Fruit fly (Drosophila melanogaster) whole organism, embryonic: ENCODE measurements around the gene gammaCOP.

Experiments
- B-H2 ChIP-seq: fragments of 200-800 bp; sonication (Bioruptor generic); optimal IDR thresholded peaks from 2 replicates; lab custom pipeline; 2018; ENCODE audit warnings: missing biosample characterization, mild to moderate bottlenecking, missing genetic modification characterization
- Blimp-1 ChIP-seq: fragments of 200-800 bp; sonication (Bioruptor generic); optimal IDR thresholded peaks from 3 replicates; lab custom pipeline; 2018; ENCODE audit warnings: missing biosample characterization, missing genetic modification characterization, mild to moderate bottlenecking, moderate library complexity, missing genetic modification reagents
- CG1024 ChIP-seq: fragments of 200-800 bp; sonication (Bioruptor generic); IDR thresholded peaks from 2 replicates; pipeline ENCODE4 v1.3.6; 2022; ENCODE audit warnings: missing biosample characterization, missing genetic modification characterization
- CG10462 ChIP-seq: fragments of 200-800 bp; sonication (Bioruptor generic); optimal IDR thresholded peaks from 2 replicates; lab custom pipeline; 2016; ENCODE audit warnings: missing biosample characterization, missing genetic modification characterization
- CG11398 ChIP-seq: fragments of 200-800 bp; sonication (Bioruptor generic); optimal IDR thresholded peaks from 2 replicates; lab custom pipeline; 2016; ENCODE audit warnings: missing biosample characterization, missing genetic modification characterization
- CG11456 ChIP-seq: fragments of 200-800 bp; sonication (Bioruptor generic); IDR thresholded peaks from 3 replicates; pipeline ENCODE4 v1.3.6; 2022; ENCODE audit warnings: missing biosample characterization, missing genetic modification characterization
- CG12071 ChIP-seq: fragments of 200-800 bp; sonication (Bioruptor generic); optimal IDR thresholded peaks from 3 replicates; lab custom pipeline; 2018; ENCODE audit warnings: missing biosample characterization, mild to moderate bottlenecking, missing genetic modification characterization
- CG12659 ChIP-seq: fragments of 200-800 bp; sonication (Bioruptor generic); optimal IDR thresholded peaks from 3 replicates; lab custom pipeline; 2017; ENCODE audit warnings: mild to moderate bottlenecking, missing biosample characterization, missing genetic modification reagents, missing genetic modification characterization
- CG13296 ChIP-seq: fragments of 200-800 bp; sonication (Bioruptor generic); optimal IDR thresholded peaks from 3 replicates; lab custom pipeline; 2018; ENCODE audit warnings: missing biosample characterization, mild to moderate bottlenecking, missing genetic modification characterization
- CG14441 ChIP-seq: fragments of 200-800 bp; sonication (Bioruptor generic); IDR thresholded peaks from 2 replicates; pipeline ENCODE4 v1.3.6; 2022; ENCODE audit warnings: missing biosample characterization, missing genetic modification characterization
- CG15011 ChIP-seq: fragments of 200-800 bp; sonication (Bioruptor generic); optimal IDR thresholded peaks from 3 replicates; lab custom pipeline; 2018; ENCODE audit warnings: missing biosample characterization, mild to moderate bottlenecking, missing genetic modification characterization
- CG15479 ChIP-seq: fragments of 200-800 bp; sonication (Bioruptor generic); optimal IDR thresholded peaks from 3 replicates; lab custom pipeline; 2019; ENCODE audit warnings: missing biosample characterization, mild to moderate bottlenecking, missing genetic modification characterization, moderate library complexity
- CG1603 ChIP-seq: fragments of 200-800 bp; sonication (Bioruptor generic); optimal IDR thresholded peaks from 2 replicates; lab custom pipeline; 2019; ENCODE audit warnings: missing biosample characterization, mild to moderate bottlenecking, missing genetic modification characterization, moderate library complexity
- CG17359 ChIP-seq: fragments of 200-800 bp; sonication (Bioruptor generic); optimal IDR thresholded peaks from 3 replicates; lab custom pipeline; 2018; ENCODE audit warnings: missing biosample characterization, mild to moderate bottlenecking, missing genetic modification characterization, moderate library complexity
- CG1792 ChIP-seq: fragments of 200-800 bp; sonication (Bioruptor generic); optimal IDR thresholded peaks from 2 replicates; lab custom pipeline; 2016; ENCODE audit warnings: missing biosample characterization, missing genetic modification characterization
- CG2202 ChIP-seq: fragments of 200-800 bp; sonication (Bioruptor generic); optimal IDR thresholded peaks from 2 replicates; lab custom pipeline; 2018; ENCODE audit warnings: missing biosample characterization, mild to moderate bottlenecking, missing genetic modification characterization
- CG2889 ChIP-seq: fragments of 200-800 bp; sonication (Bioruptor generic); IDR thresholded peaks from 3 replicates; pipeline ENCODE4 v1.3.6; 2022; ENCODE audit warnings: missing biosample characterization, missing genetic modification characterization
- CG30020 ChIP-seq: fragments of 200-800 bp; optimal IDR thresholded peaks from 2 replicates; lab custom pipeline; 2019; ENCODE audit warnings: missing biosample characterization, mild to moderate bottlenecking, missing genetic modification characterization, moderate library complexity
- CG32532 ChIP-seq: fragments of 200-800 bp; sonication (Bioruptor generic); IDR thresholded peaks from 2 replicates; pipeline ENCODE4 v1.3.6; 2022; ENCODE audit warnings: missing biosample characterization, missing genetic modification characterization
- CG33557 ChIP-seq: fragments of 200-800 bp; sonication (Bioruptor generic); optimal IDR thresholded peaks from 2 replicates; lab custom pipeline; 2019; ENCODE audit warnings: missing biosample characterization, mild to moderate bottlenecking, missing genetic modification characterization, moderate library complexity
- CG34376 ChIP-seq: fragments of 200-800 bp; sonication (Bioruptor generic); optimal IDR thresholded peaks from 2 replicates; lab custom pipeline; 2018; ENCODE audit warnings: missing biosample characterization, mild to moderate bottlenecking, missing genetic modification characterization
- CG3847 ChIP-seq: fragments of 200-800 bp; sonication (Bioruptor generic); IDR thresholded peaks from 2 replicates; pipeline ENCODE4 v1.3.6; 2022; ENCODE audit warnings: missing biosample characterization, missing genetic modification characterization
- CG4707 ChIP-seq: fragments of 200-800 bp; sonication (Bioruptor generic); optimal IDR thresholded peaks from 2 replicates; lab custom pipeline; 2018; ENCODE audit warnings: missing biosample characterization, mild to moderate bottlenecking, missing genetic modification characterization, moderate library complexity
- CG6254 ChIP-seq: fragments of 200-800 bp; sonication (Bioruptor generic); optimal IDR thresholded peaks from 3 replicates; lab custom pipeline; 2017; ENCODE audit warnings: mild to moderate bottlenecking, missing biosample characterization, missing genetic modification reagents, missing genetic modification characterization
- CG6689 ChIP-seq: fragments of 200-800 bp; sonication (Bioruptor generic); IDR thresholded peaks from 2 replicates; pipeline ENCODE4 v1.3.6; 2022; ENCODE audit warnings: missing biosample characterization, missing genetic modification characterization
- CG6765 ChIP-seq: fragments of 200-800 bp; sonication (Bioruptor generic); optimal IDR thresholded peaks from 3 replicates; lab custom pipeline; 2017; ENCODE audit warnings: missing biosample characterization, mild to moderate bottlenecking, missing genetic modification characterization
- CG8924 ChIP-seq: fragments of 200-800 bp; optimal IDR thresholded peaks from 3 replicates; lab custom pipeline; 2019; ENCODE audit warnings: missing biosample characterization, mild to moderate bottlenecking, missing genetic modification characterization, moderate library complexity
- CkIIα-i1 ChIP-seq: fragments of 200-800 bp; sonication (Bioruptor generic); IDR thresholded peaks from 2 replicates; pipeline ENCODE4 v1.3.6; 2022; ENCODE audit warnings: missing biosample characterization, missing genetic modification characterization
- Dek ChIP-seq: fragments of 200-800 bp; sonication (Bioruptor generic); optimal IDR thresholded peaks from 3 replicates; lab custom pipeline; 2019; ENCODE audit warnings: missing biosample characterization, mild to moderate bottlenecking, missing genetic modification characterization, moderate library complexity
- Dip3 ChIP-seq: fragments of 200-800 bp; sonication (Bioruptor generic); optimal IDR thresholded peaks from 3 replicates; lab custom pipeline; 2016; ENCODE audit warnings: missing biosample characterization, missing genetic modification characterization
- Drgx ChIP-seq: fragments of 200-800 bp; sonication (Bioruptor generic); IDR thresholded peaks from 2 replicates; pipeline ENCODE4 v1.3.6; 2022; ENCODE audit warnings: missing biosample characterization, missing genetic modification characterization
- Elba2 ChIP-seq: fragments of 200-800 bp; sonication (Bioruptor generic); optimal IDR thresholded peaks from 3 replicates; lab custom pipeline; 2016; ENCODE audit warnings: missing biosample characterization, missing genetic modification characterization
- Fer2 ChIP-seq: fragments of 200-800 bp; sonication (Bioruptor generic); optimal IDR thresholded peaks from 2 replicates; lab custom pipeline; 2018; ENCODE audit warnings: missing biosample characterization, mild to moderate bottlenecking, missing genetic modification characterization, moderate library complexity
- Lpt ChIP-seq: fragments of >200 bp; optimal IDR thresholded peaks from 2 replicates; lab custom pipeline; 2018; ENCODE audit warnings: missing biosample characterization, missing genetic modification characterization
- Max ChIP-seq: fragments of 200-800 bp; sonication (Bioruptor generic); optimal IDR thresholded peaks from 2 replicates; lab custom pipeline; 2016; ENCODE audit warnings: missing biosample characterization, mild to moderate bottlenecking, missing genetic modification characterization
- Myb ChIP-seq: fragments of 200-800 bp; sonication (Bioruptor generic); optimal IDR thresholded peaks from 2 replicates; lab custom pipeline; 2016; ENCODE audit warnings: missing biosample characterization, missing genetic modification characterization
- NC2β ChIP-seq: fragments of 200-800 bp; sonication (Bioruptor generic); optimal IDR thresholded peaks from 2 replicates; lab custom pipeline; 2016; ENCODE audit warnings: missing biosample characterization, missing genetic modification characterization
- Nf-YC ChIP-seq: fragments of 200-800 bp; optimal IDR thresholded peaks from 3 replicates; lab custom pipeline; 2019; ENCODE audit warnings: missing biosample characterization, mild to moderate bottlenecking, missing genetic modification characterization, moderate library complexity
- Trl ChIP-seq, 3 experiments: fragments of >200 bp in 2 of 3; fragments of 200-800 bp in 1 of 3; sonication (Bioruptor generic) in 1 of 3; optimal IDR thresholded peaks; 2 replicates in 1 of 3; 3 replicates in 2 of 3; lab custom pipeline; 2016 to 2017; ENCODE audit warnings: missing biosample characterization in 1 of 3, missing genetic modification characterization in 1 of 3
- bowl ChIP-seq: fragments of 200-800 bp; sonication (Bioruptor generic); IDR thresholded peaks from 2 replicates; pipeline ENCODE4 v1.3.6; 2022; ENCODE audit warnings: missing biosample characterization, missing genetic modification characterization
- chinmo ChIP-seq: fragments of 200-800 bp; sonication (Bioruptor generic); IDR thresholded peaks from 4 replicates; pipeline ENCODE4 v1.3.6; 2022; ENCODE audit warnings: missing biosample characterization, missing genetic modification characterization; ENCODE audit not compliant: partially characterized antibody
- crol ChIP-seq: fragments of 200-800 bp; sonication (Bioruptor generic); IDR thresholded peaks from 2 replicates; pipeline ENCODE4 v1.3.6; 2022; ENCODE audit warnings: missing biosample characterization, missing genetic modification characterization
- crp ChIP-seq, 2 experiments: fragments of 200-800 bp; sonication (Bioruptor generic); optimal IDR thresholded peaks; 2 replicates in 1 of 2; 3 replicates in 1 of 2; lab custom pipeline; 2017; ENCODE audit warnings: missing biosample characterization in 2 of 2, missing genetic modification characterization in 2 of 2, mild to moderate bottlenecking in 1 of 2, moderate library complexity in 1 of 2
- fd64A ChIP-seq: fragments of 200-800 bp; sonication (Bioruptor generic); optimal IDR thresholded peaks from 3 replicates; lab custom pipeline; 2018; ENCODE audit warnings: missing biosample characterization, mild to moderate bottlenecking, missing genetic modification characterization
- insv ChIP-seq, 2 experiments: fragments of 200-800 bp; sonication (Bioruptor generic); optimal IDR thresholded peaks; 3 replicates each; lab custom pipeline; 2016 to 2018; ENCODE audit warnings: missing biosample characterization in 2 of 2, missing genetic modification characterization in 2 of 2
- mirr ChIP-seq: fragments of 200-800 bp; sonication (Bioruptor generic); optimal IDR thresholded peaks from 3 replicates; lab custom pipeline; 2018; ENCODE audit warnings: missing biosample characterization, mild to moderate bottlenecking, missing genetic modification characterization
- odd ChIP-seq: fragments of 200-800 bp; sonication (Bioruptor generic); optimal IDR thresholded peaks from 2 replicates; lab custom pipeline; 2017; ENCODE audit warnings: missing biosample characterization, mild to moderate bottlenecking, missing genetic modification characterization
- trh ChIP-seq: fragments of 200-800 bp; sonication (Bioruptor generic); optimal IDR thresholded peaks from 2 replicates; lab custom pipeline; 2016; ENCODE audit warnings: missing biosample characterization, missing genetic modification characterization
- ttk ChIP-seq: fragments of 200-800 bp; sonication (Bioruptor generic); IDR thresholded peaks from 2 replicates; pipeline ENCODE4 v2.1.2; 2022; ENCODE audit warnings: missing biosample characterization, missing genetic modification characterization
- twi ChIP-seq: fragments of 200-800 bp; optimal IDR thresholded peaks from 2 replicates; lab custom pipeline; 2019; ENCODE audit warnings: missing biosample characterization, mild to moderate bottlenecking, missing genetic modification characterization, moderate library complexity

Gene gammaCOP

dm6 chr3R:31588374-31588773 lies 16.4 kb downstream of the gammaCOP start, which contains the start of gene CG1635 (continued):
- TF ChIP-seq Blimp-1 (GFP tag; lab: Kevin White, UChicago): peak; percentile 99
- TF ChIP-seq CG30020 (tag; lab: Kevin White, UChicago): peak; percentile 92
- peak; percentile 100 for TF ChIP-seq CG6765 (GFP tag; lab: Kevin White, UChicago)
- peak; percentile 99 for TF ChIP-seq Fer2 (tag; lab: Kevin White, UChicago)
- no peak for TF ChIP-seq Lpt (GFP tag; lab: Kevin White, UChicago)
- TF ChIP-seq CG1603 (tag; lab: Kevin White, UChicago): peak; percentile 97
- TF ChIP-seq CG2889 (GFP tag; lab: Robert Waterston, UW): peak; percentile 98
- peak; percentile 99 for TF ChIP-seq bowl (GFP tag; lab: Robert Waterston, UW)
- peak; percentile 99 for TF ChIP-seq CG6689 (GFP tag; lab: Robert Waterston, UW)
- TF ChIP-seq CG33557 (GFP tag; lab: Kevin White, UChicago): peak; percentile 99
- peak; percentile 98 for TF ChIP-seq CG1024 (GFP tag; lab: Robert Waterston, UW)
- TF ChIP-seq chinmo: no peak
- peak; percentile 99 for TF ChIP-seq Dip3 (GFP tag; lab: Kevin White, UChicago)
- peak; percentile 97 for TF ChIP-seq CG1792
- peak; percentile 98 for TF ChIP-seq CG11398 (GFP tag; lab: Kevin White, UChicago)
- peak; percentile 99 for TF ChIP-seq ttk
- peak; percentile 99 for TF ChIP-seq CG12071 (GFP tag; lab: Kevin White, UChicago)
- peak; percentile 85 for TF ChIP-seq CG15479 (GFP tag; lab: Kevin White, UChicago)
- peak; percentile 99 for TF ChIP-seq CG4707 (GFP tag; lab: Kevin White, UChicago)
- TF ChIP-seq CG12659: peak; percentile 100
- peak; percentile 99 for TF ChIP-seq CG3847 (GFP tag; lab: Robert Waterston, UW)
- TF ChIP-seq CG15011 (GFP tag; lab: Kevin White, UChicago): peak; percentile 99
- peak; percentile 100 for TF ChIP-seq Drgx (GFP tag; lab: Robert Waterston, UW)
- TF ChIP-seq CG13296 (GFP tag; lab: Kevin White, UChicago): peak; percentile 100
- TF ChIP-seq Elba2 (GFP tag; lab: Kevin White, UChicago): peak; percentile 91
- TF ChIP-seq CG32532: peak; percentile 100
- TF ChIP-seq trh (GFP tag; lab: Kevin White, UChicago): peak; percentile 96
- no peak for TF ChIP-seq Trl (optimal IDR thresholded peaks at IDR 0.05; lab: Kevin White, UChicago)
- peak; percentile 95 for TF ChIP-seq Trl (GFP tag; optimal IDR thresholded peaks at IDR 0.05; lab: Kevin White, UChicago)
- TF ChIP-seq CG6254 (GFP tag; lab: Kevin White, UChicago): peak; percentile 97
- peak; percentile 100 for TF ChIP-seq B-H2 (GFP tag; lab: Kevin White, UChicago)
- peak; percentile 97 for TF ChIP-seq NC2β (GFP tag; lab: Kevin White, UChicago)
- TF ChIP-seq twi: peak; percentile 99
- TF ChIP-seq Nf-YC (tag; lab: Kevin White, UChicago): peak; percentile 94
- peak; percentile 74 to 87 for TF ChIP-seq insv (GFP tag; optimal IDR thresholded peaks at IDR 0.05; lab: Kevin White, UChicago)
- TF ChIP-seq CG17359 (tag; lab: Kevin White, UChicago): peak; percentile 100
- TF ChIP-seq CG8924: peak; percentile 100
- peak; percentile 99 for TF ChIP-seq CG14441 (GFP tag; lab: Robert Waterston, UW)
- TF ChIP-seq crol (GFP tag; lab: Robert Waterston, UW): peak; percentile 85
- TF ChIP-seq CG2202 (tag; lab: Kevin White, UChicago): peak; percentile 99
- TF ChIP-seq Max (GFP tag; lab: Kevin White, UChicago): peak; percentile 99
- TF ChIP-seq CG10462 (GFP tag; lab: Kevin White, UChicago): peak; percentile 97
- TF ChIP-seq Myb: peak; percentile 90
- peak; percentile 92 for TF ChIP-seq CkIIα-i1
- peak; percentile 99 for TF ChIP-seq fd64A (GFP tag; lab: Kevin White, UChicago)
- TF ChIP-seq CG11456: peak; percentile 99
- TF ChIP-seq mirr (GFP tag; lab: Kevin White, UChicago): peak; percentile 99
- TF ChIP-seq odd (GFP tag; lab: Kevin White, UChicago): peak; percentile 100
- TF ChIP-seq crp (GFP tag; optimal IDR thresholded peaks at IDR 0.05; lab: Kevin White, UChicago): peak; percentile 69 to 93
- peak; percentile 100 for TF ChIP-seq CG34376 (GFP tag; lab: Kevin White, UChicago)
- peak; percentile 99 for TF ChIP-seq Dek (tag; lab: Kevin White, UChicago)
